Fruit fly (Drosophila melanogaster) S2 (cell line): ENCODE results near the gene CG32270.

ENCODE experiments used
- CG8478 ChIP-seq: fragments of >200 bp; optimal IDR thresholded peaks from 2 replicates; lab custom pipeline; 2018
- CTCF ChIP-seq, 2 experiments: fragments of >200 bp; optimal IDR thresholded peaks; 2 replicates each; lab custom pipeline; 2018

DNA sequence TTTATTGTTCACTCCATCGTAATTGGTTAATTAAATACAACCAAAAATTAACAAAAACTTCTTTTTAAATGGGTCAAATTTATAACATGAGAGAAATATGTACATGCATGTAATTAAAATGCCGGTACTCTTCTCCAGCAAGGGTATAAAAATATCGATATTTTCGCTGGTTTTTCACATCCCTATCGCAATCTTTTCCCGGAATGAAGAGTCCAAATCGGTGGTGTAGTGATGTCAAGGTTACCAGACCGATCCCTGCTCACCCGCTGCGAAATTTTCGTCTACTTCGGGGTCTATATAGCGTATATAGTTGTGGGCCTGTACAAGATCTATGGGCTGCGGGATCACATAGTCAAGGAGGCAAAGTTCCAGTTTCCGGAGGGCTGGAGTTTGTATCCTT is 46.8 kb downstream of the CG32270 start, which contains the start of gene rasp:
- TF ChIP-seq CG8478 (lab: Kevin White, UChicago), result no peak
- no peak for TF ChIP-seq CTCF (optimal IDR thresholded peaks at IDR 0.05; lab: Kevin White, UChicago)
